Fruit fly (Drosophila melanogaster): ENCODE results near the gene Nmdmc.

Gene Nmdmc

dm6 chr3R:9053021-9053420 lies 2.7 kb upstream of the Nmdmc start (continued):
- no peak for TF ChIP-seq nerfin-1 (tag; optimal IDR thresholded peaks at IDR 0.05)
- no peak for TF ChIP-seq Abd-B (GFP tag; optimal IDR thresholded peaks at IDR 0.05)
- no peak for TF ChIP-seq hb (GFP tag; IDR thresholded peaks at IDR 0.05; ENCODE audit: partially characterized antibody)
- no peak for TF ChIP-seq B-H1 (GFP tag; IDR thresholded peaks at IDR 0.05)
- TF ChIP-seq CG3065 (GFP tag; optimal IDR thresholded peaks at IDR 0.05): no peak
- no peak for TF ChIP-seq sisA (GFP tag; IDR thresholded peaks at IDR 0.05)
- peak; percentile 36 for TF ChIP-seq fu2 (GFP tag; optimal IDR thresholded peaks at IDR 0.05)
- TF ChIP-seq CG10979 (tag; optimal IDR thresholded peaks at IDR 0.05): no peak
- TF ChIP-seq CG4854 (GFP tag; optimal IDR thresholded peaks at IDR 0.05): peak; percentile 6
- peak; percentile 83 for TF ChIP-seq HmgZ (tag; optimal IDR thresholded peaks at IDR 0.05)
- no peak for TF ChIP-seq unc-4 (GFP tag; IDR thresholded peaks at IDR 0.05; ENCODE audit: partially characterized antibody)
- TF ChIP-seq ftz-f1 (GFP tag; optimal IDR thresholded peaks at IDR 0.05): peak; percentile 84
- TF ChIP-seq CG14667 (GFP tag; IDR thresholded peaks at IDR 0.05): no peak
- TF ChIP-seq cwo (GFP tag; optimal IDR thresholded peaks at IDR 0.05): peak; percentile 78
- peak; percentile 80 for TF ChIP-seq mirr (GFP tag; optimal IDR thresholded peaks at IDR 0.05)
- TF ChIP-seq pnt (GFP tag; optimal IDR thresholded peaks at IDR 0.05): peak; percentile 57
- peak; percentile 50 for TF ChIP-seq CG12391 (tag; optimal IDR thresholded peaks at IDR 0.05)
- TF ChIP-seq CG9215 (GFP tag; IDR thresholded peaks at IDR 0.05): no peak
- no peak for TF ChIP-seq CG14441 (GFP tag; IDR thresholded peaks at IDR 0.05)
- TF ChIP-seq Dp (GFP tag; optimal IDR thresholded peaks at IDR 0.05): no peak
- TF ChIP-seq CG8388 (GFP tag; optimal IDR thresholded peaks at IDR 0.05): no peak
- peak; percentile 18 for TF ChIP-seq Atf-2 (GFP tag; optimal IDR thresholded peaks at IDR 0.05)
- TF ChIP-seq CG12155 (GFP tag; optimal IDR thresholded peaks at IDR 0.05): no peak
- TF ChIP-seq bsh (GFP tag; optimal IDR thresholded peaks at IDR 0.05): peak; percentile 51 to 66
- peak; percentile 23 for TF ChIP-seq pzg (GFP tag; optimal IDR thresholded peaks at IDR 0.05)
- TF ChIP-seq pan (optimal IDR thresholded peaks at IDR 0.05): no peak
- no peak for TF ChIP-seq pan (GFP tag; optimal IDR thresholded peaks at IDR 0.05 in 1 of 2, IDR thresholded peaks at IDR 0.05 in 1 of 2)
- TF ChIP-seq grau (tag; optimal IDR thresholded peaks at IDR 0.05): peak; percentile 35
- TF ChIP-seq CG6689 (GFP tag; IDR thresholded peaks at IDR 0.05): no peak
- TF ChIP-seq CG31224 (GFP tag; IDR thresholded peaks at IDR 0.05): no peak
- no peak for TF ChIP-seq CG14014 (GFP tag; IDR thresholded peaks at IDR 0.05)
- TF ChIP-seq usp (GFP tag; optimal IDR thresholded peaks at IDR 0.05): no peak
- TF ChIP-seq Xbp1 (GFP tag; optimal IDR thresholded peaks at IDR 0.05): peak; percentile 38
- TF ChIP-seq PHDP (tag; optimal IDR thresholded peaks at IDR 0.05): no peak
- TF ChIP-seq CG32532 (GFP tag; IDR thresholded peaks at IDR 0.05): no peak
- peak; percentile 35 for TF ChIP-seq Chrac-16 (GFP tag; optimal IDR thresholded peaks at IDR 0.05)
- TF ChIP-seq tx (GFP tag; optimal IDR thresholded peaks at IDR 0.05): peak; percentile 52
- no peak for TF ChIP-seq Nf-YA (GFP tag; IDR thresholded peaks at IDR 0.05)
- no peak for TF ChIP-seq CG5180 (GFP tag; optimal IDR thresholded peaks at IDR 0.05)
- peak; percentile 37 for TF ChIP-seq CG3281 (GFP tag; optimal IDR thresholded peaks at IDR 0.05)
- TF ChIP-seq CG16813 (GFP tag; IDR thresholded peaks at IDR 0.05; ENCODE audit: partially characterized antibody): no peak
- peak; percentile 64 for TF ChIP-seq CHES-1-like (GFP tag; optimal IDR thresholded peaks at IDR 0.05)
- peak; percentile 82 for TF ChIP-seq CG13894 (tag; optimal IDR thresholded peaks at IDR 0.05)
- TF ChIP-seq pum (GFP tag; optimal IDR thresholded peaks at IDR 0.05): no peak
- peak; percentile 37 for TF ChIP-seq bigmax (GFP tag; optimal IDR thresholded peaks at IDR 0.05)
- TF ChIP-seq slbo (GFP tag; IDR thresholded peaks at IDR 0.05): no peak
- TF ChIP-seq Xrp1 (GFP tag; IDR thresholded peaks at IDR 0.05): no peak
- no peak for TF ChIP-seq CG11456 (GFP tag; IDR thresholded peaks at IDR 0.05)
- no peak for TF ChIP-seq CG11560 (tag; IDR thresholded peaks at IDR 0.05)
- no peak for TF ChIP-seq p53 (GFP tag; optimal IDR thresholded peaks at IDR 0.05)
- TF ChIP-seq Kr (GFP tag; optimal IDR thresholded peaks at IDR 0.05): no peak
- no peak for TF ChIP-seq sim (GFP tag; IDR thresholded peaks at IDR 0.05)

All from whole organism, embryonic.